Fruit fly (Drosophila melanogaster): ENCODE results near the gene Kul.

The Kul gene

DNA sequence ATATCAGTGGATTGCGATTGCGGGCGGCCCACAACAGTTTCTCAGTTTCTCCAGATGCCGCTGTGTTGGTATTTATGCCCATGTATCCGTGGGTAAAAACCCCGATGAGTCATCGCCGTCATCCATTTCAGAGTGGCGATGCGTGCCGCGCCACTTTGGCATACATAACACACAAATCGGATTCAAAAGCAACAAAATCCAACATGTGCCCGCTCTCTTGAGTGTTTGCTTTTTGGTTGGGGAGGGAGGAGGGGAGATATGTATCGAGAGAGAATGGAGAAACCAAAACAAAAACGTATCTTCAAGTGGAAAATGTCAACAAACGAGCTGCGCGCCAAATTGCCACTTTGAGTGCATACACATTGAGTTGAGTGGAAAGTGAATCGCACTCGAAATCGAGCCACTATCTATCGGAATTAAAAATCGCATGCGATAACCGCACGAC lies 46.0 kb downstream of the Kul start (continued):
- TF ChIP-seq CG34224 (GFP tag; IDR thresholded peaks at IDR 0.05; ENCODE audit: partially characterized antibody) (peak; percentile 87), BtbVII (GFP tag; optimal IDR thresholded peaks at IDR 0.05) (peak; percentile 6), al (GFP tag; IDR thresholded peaks at IDR 0.05) (no peak), HLH4C (GFP tag; IDR thresholded peaks at IDR 0.05; ENCODE audit: partially characterized antibody) (peak; percentile 33; the same call in 1 of the 3 replicates), CG2712 (tag; optimal IDR thresholded peaks at IDR 0.05) (no peak), Abd-B (GFP tag; optimal IDR thresholded peaks at IDR 0.05) (no peak), Deaf1 (tag; optimal IDR thresholded peaks at IDR 0.05) (peak; percentile 59), CG5953 (GFP tag; IDR thresholded peaks at IDR 0.05) (0 out of 2 replicates have a peak, but pooled peaks have one; percentile 38), tna (GFP tag; IDR thresholded peaks at IDR 0.05; ENCODE audit: partially characterized antibody) (peak; percentile 62; the same call in 1 of the 2 replicates), kah (GFP tag; optimal IDR thresholded peaks at IDR 0.05) (peak; percentile 89), CG4707 (GFP tag; optimal IDR thresholded peaks at IDR 0.05) (peak; percentile 67), Doc3 (GFP tag; IDR thresholded peaks at IDR 0.05; ENCODE audit: partially characterized antibody) (no peak), CG4360 (GFP tag; IDR thresholded peaks at IDR 0.05) (peak; percentile 27; the same call in 1 of the 2 replicates), odd (GFP tag; optimal IDR thresholded peaks at IDR 0.05) (peak; percentile 11), CrebB (tag; optimal IDR thresholded peaks at IDR 0.05) (peak; percentile 53), disco-r (GFP tag; optimal IDR thresholded peaks at IDR 0.05) (peak; percentile 44), CoRest (tag; optimal IDR thresholded peaks at IDR 0.05) (no peak), twi (tag; optimal IDR thresholded peaks at IDR 0.05) (peak; percentile 80), unpg (GFP tag; optimal IDR thresholded peaks at IDR 0.05) (no peak), E2f2 (GFP tag; IDR thresholded peaks at IDR 0.05) (peak; percentile 31; the same call in 1 of the 2 replicates), CG15269 (tag; optimal IDR thresholded peaks at IDR 0.05) (peak; percentile 24), CG6689 (GFP tag; IDR thresholded peaks at IDR 0.05) (no peak), chinmo (GFP tag; IDR thresholded peaks at IDR 0.05; ENCODE audit: partially characterized antibody) (peak; percentile 99), amos (GFP tag; IDR thresholded peaks at IDR 0.05; ENCODE audit: partially characterized antibody) (peak; percentile 69; the same call in 1 of the 2 replicates), hth (optimal IDR thresholded peaks at IDR 0.05) (no peak), tgo (GFP tag; IDR thresholded peaks at IDR 0.05) (no peak; the same call in 2 of the 3 replicates), salm (tag; optimal IDR thresholded peaks at IDR 0.05) (peak; percentile 16), CG4617 (GFP tag; optimal IDR thresholded peaks at IDR 0.05; ENCODE audit: borderline replicate concordance) (no peak), cwo (GFP tag; optimal IDR thresholded peaks at IDR 0.05) (peak; percentile 21), stc (GFP tag; IDR thresholded peaks at IDR 0.05) (peak; percentile 50; the same call in 1 of the 2 replicates), kni (GFP tag; optimal IDR thresholded peaks at IDR 0.05) (peak; percentile 76), sob (GFP tag; IDR thresholded peaks at IDR 0.05) (no peak), lab (GFP tag; optimal IDR thresholded peaks at IDR 0.05) (peak; percentile 17), Hand (GFP tag; optimal IDR thresholded peaks at IDR 0.05) (peak; percentile 65), Antp (GFP tag; optimal IDR thresholded peaks at IDR 0.05) (no peak), CkIIα-i1 (GFP tag; IDR thresholded peaks at IDR 0.05) (no peak), Adf1 (GFP tag; IDR thresholded peaks at IDR 0.05) (peak; percentile 32; the same call in 1 of the 2 replicates), gce (GFP tag; IDR thresholded peaks at IDR 0.05) (0 out of 3 replicates have a peak, but pooled peaks have one; percentile 38), mirr (GFP tag; optimal IDR thresholded peaks at IDR 0.05) (peak; percentile 30), CG2202 (tag; optimal IDR thresholded peaks at IDR 0.05) (peak; percentile 13), CG11696 (GFP tag; IDR thresholded peaks at IDR 0.05) (no peak), D19A (tag; optimal IDR thresholded peaks at IDR 0.05) (peak; percentile 17), gcm2 (GFP tag; optimal IDR thresholded peaks at IDR 0.05) (no peak), CG34422 (GFP tag; IDR thresholded peaks at IDR 0.05) (peak; percentile 26; the same call in 1 of the 3 replicates), otp (GFP tag; IDR thresholded peaks at IDR 0.05) (peak; percentile 9; the same call in 1 of the 3 replicates), ci (GFP tag; IDR thresholded peaks at IDR 0.05) (peak; percentile 61; the same call in 2 of the 3 replicates), Hr51 (GFP tag; optimal IDR thresholded peaks at IDR 0.05) (peak in 1 of 2 experiments; percentile 4), vvl (GFP tag; IDR thresholded peaks at IDR 0.05) (peak; percentile 52; the same call in 1 of the 2 replicates)

Measured in whole organism, embryonic.